Worm (Caenorhabditis elegans) whole organism, late embryonic: ENCODE measurements around the gene C04G6.13.

Experiments
- C08G9.2 ChIP-seq: sonication (generic microtip); optimal IDR thresholded peaks from 2 replicates; lab custom pipeline; 2016; ENCODE audit warnings: mild to moderate bottlenecking, missing genetic modification characterization, moderate library complexity, missing compliant biosample characterization
- F13H6.1 ChIP-seq: sonication (generic microtip); optimal IDR thresholded peaks from 2 replicates; lab custom pipeline; 2016; ENCODE audit warnings: missing genetic modification characterization, missing compliant biosample characterization
- K02D7.2 ChIP-seq: sonication (generic microtip); optimal IDR thresholded peaks from 2 replicates; lab custom pipeline; 2017; ENCODE audit warnings: mild to moderate bottlenecking, missing genetic modification characterization, missing compliant biosample characterization
- T23F11.4 ChIP-seq: fragments of 200-800 bp; sonication (Bioruptor generic); optimal IDR thresholded peaks from 2 replicates; lab custom pipeline; 2018; ENCODE audit warnings: mild to moderate bottlenecking, missing genetic modification characterization, missing compliant biosample characterization
- ama-1 ChIP-seq: fragments of 150-350 bp; optimal IDR thresholded peaks from 2 replicates; lab custom pipeline; 2014
- ceh-19 ChIP-seq: fragments of 200-800 bp; sonication (Bioruptor generic); optimal IDR thresholded peaks from 2 replicates; lab custom pipeline; 2018; ENCODE audit warnings: mild to moderate bottlenecking, missing genetic modification characterization, missing compliant biosample characterization
- ceh-2 ChIP-seq: sonication (generic microtip); optimal IDR thresholded peaks from 2 replicates; lab custom pipeline; 2016; ENCODE audit warnings: missing genotype, missing genetic modification characterization, missing compliant biosample characterization
- ceh-31 ChIP-seq: sonication (generic microtip); optimal IDR thresholded peaks from 2 replicates; lab custom pipeline; 2016; ENCODE audit warnings: missing genetic modification characterization, missing compliant biosample characterization
- ceh-34 ChIP-seq: sonication (generic microtip); optimal IDR thresholded peaks from 2 replicates; lab custom pipeline; 2016; ENCODE audit warnings: mild to moderate bottlenecking, missing genetic modification characterization, missing compliant biosample characterization
- ceh-45 ChIP-seq: fragments of 200-800 bp; sonication (Bioruptor generic); IDR thresholded peaks from 2 replicates; pipeline ENCODE4 v1.3.6; 2022; ENCODE audit warnings: missing genetic modification reagents, missing genetic modification characterization, missing compliant biosample characterization
- ceh-6 ChIP-seq: fragments of 200-800 bp; sonication (Bioruptor generic); optimal IDR thresholded peaks from 2 replicates; lab custom pipeline; 2018; ENCODE audit warnings: mild to moderate bottlenecking, missing genetic modification characterization, missing compliant biosample characterization
- ceh-9 ChIP-seq: sonication (generic microtip); optimal IDR thresholded peaks from 2 replicates; lab custom pipeline; 2016; ENCODE audit warnings: mild to moderate bottlenecking, missing genetic modification characterization, inconsistent platforms, missing compliant biosample characterization
- che-1 ChIP-seq: sonication (generic microtip); optimal IDR thresholded peaks from 2 replicates; lab custom pipeline; 2016; ENCODE audit warnings: mild to moderate bottlenecking, missing genetic modification characterization, missing compliant biosample characterization
- dve-1 ChIP-seq: sonication (generic microtip); optimal IDR thresholded peaks from 2 replicates; lab custom pipeline; 2017; ENCODE audit warnings: antibody characterized with exemption, mild to moderate bottlenecking, missing genetic modification characterization, missing compliant biosample characterization
- elt-2 ChIP-seq: sonication (generic microtip); optimal IDR thresholded peaks from 2 replicates; lab custom pipeline; 2016; ENCODE audit warnings: missing genetic modification reagents, missing genetic modification characterization, missing compliant biosample characterization
- elt-4 ChIP-seq: sonication (generic microtip); optimal IDR thresholded peaks from 2 replicates; lab custom pipeline; 2016; ENCODE audit warnings: missing genetic modification characterization, missing compliant biosample characterization
- ets-4 ChIP-seq: sonication (generic microtip); optimal IDR thresholded peaks from 2 replicates; lab custom pipeline; 2016; ENCODE audit warnings: missing genetic modification characterization, missing compliant biosample characterization
- eyg-1 ChIP-seq: sonication (generic microtip); optimal IDR thresholded peaks from 2 replicates; lab custom pipeline; 2016; ENCODE audit warnings: missing genotype, missing genetic modification characterization, missing compliant biosample characterization
- fkh-6 ChIP-seq: sonication (generic microtip); optimal IDR thresholded peaks from 2 replicates; lab custom pipeline; 2016; ENCODE audit warnings: missing genetic modification characterization, missing compliant biosample characterization
- gmeb-2 ChIP-seq: sonication (generic microtip); optimal IDR thresholded peaks from 2 replicates; lab custom pipeline; 2016; ENCODE audit warnings: missing genetic modification characterization, inconsistent platforms, missing compliant biosample characterization
- hlh-15 ChIP-seq: sonication (generic microtip); optimal IDR thresholded peaks from 2 replicates; lab custom pipeline; 2016; ENCODE audit warnings: missing genetic modification characterization, missing compliant biosample characterization
- hlh-30 ChIP-seq: sonication (generic microtip); optimal IDR thresholded peaks from 2 replicates; lab custom pipeline; 2017; ENCODE audit warnings: antibody characterized with exemption, missing genetic modification characterization, missing compliant biosample characterization; ENCODE audit not compliant: insufficient read depth
- hlh-8 ChIP-seq: sonication (generic microtip); optimal IDR thresholded peaks from 2 replicates; lab custom pipeline; 2016; ENCODE audit warnings: missing genotype, missing genetic modification characterization, missing compliant biosample characterization
- lim-6 ChIP-seq: sonication (generic microtip); optimal IDR thresholded peaks from 2 replicates; lab custom pipeline; 2016; ENCODE audit warnings: missing genetic modification characterization, missing compliant biosample characterization
- madf-2 ChIP-seq: sonication (generic microtip); optimal IDR thresholded peaks from 2 replicates; lab custom pipeline; 2017; ENCODE audit warnings: missing genetic modification characterization, missing compliant biosample characterization
- nfya-1 ChIP-seq: sonication (generic microtip); optimal IDR thresholded peaks from 2 replicates; lab custom pipeline; 2017; ENCODE audit warnings: missing genetic modification characterization, mild to moderate bottlenecking, missing compliant biosample characterization, antibody characterized with exemption, moderate library complexity
- nhr-11 ChIP-seq: fragments of 150-350 bp; optimal IDR thresholded peaks from 2 replicates; lab custom pipeline; 2014; ENCODE audit warnings: missing biosample characterization, missing genetic modification characterization
- odd-2 ChIP-seq: sonication (generic microtip); optimal IDR thresholded peaks from 2 replicates; lab custom pipeline; 2017; ENCODE audit warnings: antibody characterized with exemption, mild to moderate bottlenecking, missing genetic modification characterization, missing compliant biosample characterization
- pat-9 ChIP-seq: fragments of 200-800 bp; sonication (Bioruptor generic); optimal IDR thresholded peaks from 2 replicates; lab custom pipeline; 2018; ENCODE audit warnings: mild to moderate bottlenecking, missing genetic modification characterization, moderate library complexity, missing compliant biosample characterization
- pax-1 ChIP-seq: fragments of 150-350 bp; optimal IDR thresholded peaks from 2 replicates; lab custom pipeline; 2014; ENCODE audit warnings: missing biosample characterization, missing genetic modification characterization
- pha-2 ChIP-seq: sonication (generic microtip); optimal IDR thresholded peaks from 2 replicates; lab custom pipeline; 2017; ENCODE audit warnings: mild to moderate bottlenecking, missing genetic modification characterization, missing compliant biosample characterization
- pha-4 ChIP-seq: fragments of 150-350 bp; optimal IDR thresholded peaks from 2 replicates; lab custom pipeline; 2018; ENCODE audit warnings: missing biosample characterization, missing genetic modification reagents, missing genetic modification characterization
- pqm-1 ChIP-seq: sonication (generic microtip); optimal IDR thresholded peaks from 2 replicates; lab custom pipeline; 2016; ENCODE audit warnings: missing genetic modification characterization, missing compliant biosample characterization
- ref-2 ChIP-seq: sonication (generic microtip); optimal IDR thresholded peaks from 2 replicates; lab custom pipeline; 2016; ENCODE audit warnings: missing genetic modification characterization, missing compliant biosample characterization
- sox-2 ChIP-seq: fragments of 200-800 bp; sonication (Bioruptor generic); IDR thresholded peaks from 2 replicates; pipeline ENCODE4 v1.3.6; 2022; ENCODE audit warnings: missing genetic modification reagents, missing genetic modification characterization, missing compliant biosample characterization
- sox-4 ChIP-seq: sonication (generic microtip); optimal IDR thresholded peaks from 2 replicates; lab custom pipeline; 2017; ENCODE audit warnings: mild to moderate bottlenecking, missing genetic modification characterization, inconsistent platforms, missing compliant biosample characterization
- syd-9 ChIP-seq: sonication (generic microtip); optimal IDR thresholded peaks from 2 replicates; lab custom pipeline; 2016; ENCODE audit warnings: mild to moderate bottlenecking, missing genetic modification characterization, moderate library complexity, missing compliant biosample characterization
- tbx-2 ChIP-seq: sonication (generic microtip); optimal IDR thresholded peaks from 2 replicates; lab custom pipeline; 2016; ENCODE audit warnings: missing genetic modification characterization, missing compliant biosample characterization
- unc-3 ChIP-seq, 2 experiments: fragments of 200-800 bp in 1 of 2; sonication (Bioruptor generic) in 1 of 2; sonication (generic microtip) in 1 of 2; conservative IDR thresholded peaks in 1 of 2; optimal IDR thresholded peaks in 1 of 2; 2 replicates each; pipeline versions ENCODE4 v1.3.6 to Lab custom; 2016 to 2022; ENCODE audit warnings: missing compliant biosample characterization in 2 of 2, missing genetic modification characterization in 2 of 2, missing genetic modification reagents in 1 of 2
- unc-42 ChIP-seq: sonication (generic microtip); optimal IDR thresholded peaks from 2 replicates; lab custom pipeline; 2016; ENCODE audit warnings: missing genotype, missing genetic modification characterization, missing compliant biosample characterization
- unc-55 ChIP-seq: sonication (generic microtip); optimal IDR thresholded peaks from 2 replicates; lab custom pipeline; 2017; ENCODE audit warnings: missing biosample characterization, missing genetic modification reagents, missing genetic modification characterization
- unc-86 ChIP-seq: sonication (generic microtip); optimal IDR thresholded peaks from 2 replicates; lab custom pipeline; 2016; ENCODE audit warnings: missing genetic modification characterization, missing compliant biosample characterization
- zip-5 ChIP-seq: sonication (generic microtip); optimal IDR thresholded peaks from 2 replicates; lab custom pipeline; 2016; ENCODE audit warnings: missing genetic modification characterization, missing compliant biosample characterization
- ztf-16 ChIP-seq: sonication (generic microtip); optimal IDR thresholded peaks from 2 replicates; lab custom pipeline; 2017; ENCODE audit warnings: missing genetic modification characterization, missing compliant biosample characterization

The C04G6.13 gene

ce11 chrII:5084225-5084624, 9.8 kb upstream of the C04G6.13 start:
- TF ChIP-seq elt-4 (no peak), zip-5 (tag; lab: Kevin White, UChicago) (no peak), ceh-2 (no peak), ceh-45 (GFP tag; lab: Robert Waterston, UW) (no peak), ets-4 (tag; lab: Kevin White, UChicago) (no peak), pat-9 (tag; lab: Kevin White, UChicago) (no peak), ceh-9 (tag; lab: Kevin White, UChicago) (no peak), elt-2 (peak; percentile 49)

- TF ChIP-seq lim-6 (tag; lab: Kevin White, UChicago) (no peak), fkh-6 (tag; lab: Kevin White, UChicago) (no peak), ama-1 (lab: Kevin White, UChicago) (no peak), zip-5 (tag; lab: Kevin White, UChicago) (no peak), ceh-31 (no peak), pax-1 (no peak), ceh-6 (GFP tag; lab: Kevin White, UChicago) (no peak), sox-4 (no peak), dve-1 (tag; lab: Kevin White, UChicago) (no peak), che-1 (no peak), syd-9 (tag; lab: Kevin White, UChicago) (no peak), unc-55 (GFP tag; lab: Kevin White, UChicago) (no peak), C08G9.2 (tag; lab: Kevin White, UChicago) (no peak), ceh-19 (no peak), unc-86 (no peak), eyg-1 (tag; lab: Kevin White, UChicago) (no peak), unc-3 (GFP tag; conservative IDR thresholded peaks at IDR 0.05; lab: Robert Waterston, UW) (no peak), unc-3 (tag; optimal IDR thresholded peaks at IDR 0.05; lab: Kevin White, UChicago) (no peak), pha-4 (no peak), odd-2 (tag; lab: Kevin White, UChicago) (no peak)
Measured at ce11 chrII:5085450-5085849, 8.6 kb upstream of the C04G6.13 start, which contains the start of gene txt-9. Gene txt-9, plus strand, starts transcription at chrII:5085785.

- TF ChIP-seq hlh-15 (tag; lab: Kevin White, UChicago) (no peak), ceh-9 (tag; lab: Kevin White, UChicago) (no peak), hlh-8 (tag; lab: Kevin White, UChicago) (no peak), ref-2 (no peak), gmeb-2 (tag; lab: Kevin White, UChicago) (no peak), ztf-16 (tag; lab: Kevin White, UChicago) (no peak), T23F11.4 (GFP tag; lab: Kevin White, UChicago) (no peak), pha-2 (tag; lab: Kevin White, UChicago) (no peak), lim-6 (tag; lab: Kevin White, UChicago) (no peak), madf-2 (tag; lab: Kevin White, UChicago) (no peak), hlh-30 (no peak), nfya-1 (tag; lab: Kevin White, UChicago) (no peak), tbx-2 (tag; lab: Kevin White, UChicago) (no peak), pqm-1 (no peak)
Measured at ce11 chrII:5086143-5086542, 7.9 kb upstream of the C04G6.13 start.

- TF ChIP-seq che-1 (no peak), ceh-31 (no peak), ceh-19 (no peak), ceh-9 (tag; lab: Kevin White, UChicago) (no peak), unc-42 (no peak), nhr-11 (tag; lab: Kevin White, UChicago) (no peak), ceh-45 (GFP tag; lab: Robert Waterston, UW) (no peak), F13H6.1 (no peak), pqm-1 (no peak), madf-2 (tag; lab: Kevin White, UChicago) (no peak), ceh-34 (tag; lab: Kevin White, UChicago) (no peak), elt-2 (no peak), sox-2 (GFP tag; lab: Robert Waterston, UW) (no peak), nfya-1 (tag; lab: Kevin White, UChicago) (no peak), sox-4 (no peak), K02D7.2 (tag; lab: Kevin White, UChicago) (no peak), hlh-8 (tag; lab: Kevin White, UChicago) (no peak)
Measured at ce11 chrII:5091640-5092243, 2.3 kb upstream of the C04G6.13 start, which contains the start of gene pld-1. Gene pld-1, minus strand, starts transcription at chrII:5091690.
